Worm (Caenorhabditis elegans): ENCODE results near the gene fil-2.

DNA sequence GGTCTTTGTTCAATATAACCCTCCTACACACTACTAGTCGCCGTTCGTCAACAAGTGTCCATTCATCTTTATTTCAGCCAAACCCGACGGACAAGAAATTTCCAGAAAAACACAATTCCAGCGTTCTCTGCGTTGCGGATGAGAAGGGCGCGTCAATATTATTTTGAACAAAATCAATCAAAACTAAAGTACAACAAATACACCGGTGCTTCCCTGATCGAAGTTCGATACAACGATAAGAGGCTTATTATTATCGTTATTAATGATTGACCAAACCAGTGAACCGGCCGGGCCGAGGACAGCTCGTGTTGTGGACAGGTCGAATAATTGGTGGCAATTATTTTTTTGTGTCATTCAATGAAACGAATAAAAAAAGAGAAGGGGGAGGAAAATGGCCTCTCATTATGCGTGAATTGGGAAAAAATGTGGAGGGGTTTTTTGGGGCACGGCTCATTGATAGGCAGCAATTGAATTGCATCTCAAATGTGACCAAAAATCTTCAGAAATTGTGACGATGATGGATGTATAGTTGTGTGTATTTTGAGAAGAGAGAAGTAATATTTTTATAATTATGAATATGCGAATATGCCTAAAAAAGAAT lies 48.1 kb upstream of the fil-2 start:
- TF ChIP-seq sea-1 (GFP tag; conservative IDR thresholded peaks at IDR 0.05) = no peak
- TF ChIP-seq hnd-1 (tag; optimal IDR thresholded peaks at IDR 0.05) = no peak
- TF ChIP-seq ama-1 (optimal IDR thresholded peaks at IDR 0.05) = no peak
- TF ChIP-seq B0310.2 (tag; optimal IDR thresholded peaks at IDR 0.05) = no peak
- no peak for TF ChIP-seq hmbx-1 (tag; optimal IDR thresholded peaks at IDR 0.05)
- TF ChIP-seq aly-1 (tag; optimal IDR thresholded peaks at IDR 0.05) = no peak
- no peak for TF ChIP-seq flt-1 (GFP tag; IDR thresholded peaks at IDR 0.05)

All from whole organism, early embryonic.